ENCODE assay signal across 1 fruit fly cellular context in the genomic region with DNA sequence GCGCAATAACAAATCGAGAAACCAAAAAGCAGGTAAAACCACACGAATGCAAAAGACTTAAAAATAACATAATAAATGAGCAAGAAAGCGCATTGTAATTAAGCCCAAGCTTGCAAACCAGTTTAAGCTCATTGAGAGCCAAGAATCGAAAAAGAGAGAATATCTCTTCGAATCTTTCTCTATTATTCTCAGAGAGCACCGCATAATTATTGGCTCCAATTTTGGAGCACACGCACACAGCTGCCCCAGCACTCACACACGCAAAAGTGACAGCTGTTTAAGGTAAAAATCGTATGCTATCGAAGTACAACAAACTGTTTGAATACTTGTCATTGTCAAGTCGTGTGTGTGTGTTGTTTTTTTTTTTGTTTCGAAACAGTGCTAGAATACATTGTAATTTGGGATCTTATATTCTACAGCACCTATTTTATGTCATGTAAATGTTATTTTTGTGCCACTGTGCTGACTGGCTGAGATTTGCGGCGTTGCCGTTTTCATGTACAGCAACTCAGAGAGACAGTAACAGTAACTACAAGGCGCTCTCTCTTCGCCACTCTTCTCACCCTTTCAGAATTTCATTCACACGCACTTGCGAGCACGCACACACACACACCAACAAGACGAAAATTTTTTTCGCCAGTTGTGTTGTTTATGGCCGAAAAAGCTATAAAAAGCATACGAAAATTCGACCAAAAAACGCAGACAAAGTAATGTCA.
TF ChIP-seq lines count a peak whose summit lies in the region.

No protein-coding gene starts in this region.

TF ChIP-seq in whole organism, embryonic, 481 proteins besides CTCF, POLR2A, EP300 and RAD21 (continued from another document):
- peak; percentile 79 for TF ChIP-seq CG14441 (GFP tag; IDR thresholded peaks at IDR 0.05; lab: Robert Waterston, UW)
- peak; percentile 4 for TF ChIP-seq CG10267 (tag; optimal IDR thresholded peaks at IDR 0.05; lab: Kevin White, UChicago)
- peak; percentile 15 for TF ChIP-seq slp2 (GFP tag; optimal IDR thresholded peaks at IDR 0.05; lab: Kevin White, UChicago)
- peak; percentile 30 for TF ChIP-seq CG12769 (tag; optimal IDR thresholded peaks at IDR 0.05; lab: Kevin White, UChicago)
- TF ChIP-seq tll (GFP tag; optimal IDR thresholded peaks at IDR 0.05; lab: Kevin White, UChicago) = no peak
- no peak for TF ChIP-seq CG15696 (tag; optimal IDR thresholded peaks at IDR 0.05; lab: Kevin White, UChicago)
- peak; percentile 34; the same call in 1 of the 2 replicates for TF ChIP-seq bbx (GFP tag; IDR thresholded peaks at IDR 0.05; lab: Robert Waterston, UW; ENCODE audit: partially characterized antibody)
- TF ChIP-seq Bdp1 (GFP tag; optimal IDR thresholded peaks at IDR 0.05; lab: Kevin White, UChicago) = peak; percentile 13
